Fruit fly (Drosophila melanogaster) whole organism, prepupa: ENCODE data around the gene Axud1.

ENCODE experiments used
- Blimp-1 ChIP-seq: fragments of 200-800 bp; sonication (Bioruptor generic); optimal IDR thresholded peaks from 3 replicates; lab custom pipeline; 2017; ENCODE audit warnings: missing biosample characterization, missing genetic modification characterization, mild to moderate bottlenecking, moderate library complexity, missing genetic modification reagents
- CG10631 ChIP-seq: fragments of 200-800 bp; sonication (Bioruptor generic); optimal IDR thresholded peaks from 2 replicates; lab custom pipeline; 2016; ENCODE audit warnings: missing biosample characterization, missing genetic modification characterization
- CG11294 ChIP-seq: fragments of 200-800 bp; sonication (Bioruptor generic); IDR thresholded peaks from 2 replicates; pipeline ENCODE4 v1.3.6; 2022; ENCODE audit warnings: missing biosample characterization, missing genetic modification characterization
- CG11762 ChIP-seq: fragments of 200-800 bp; sonication (Bioruptor generic); optimal IDR thresholded peaks from 3 replicates; lab custom pipeline; 2016; ENCODE audit warnings: missing biosample characterization, missing genetic modification characterization; ENCODE audit not compliant: insufficient read depth
- CG11902 ChIP-seq: fragments of 200-800 bp; sonication (Bioruptor generic); optimal IDR thresholded peaks from 3 replicates; lab custom pipeline; 2016; ENCODE audit warnings: missing biosample characterization, missing genetic modification characterization
- CG15336 ChIP-seq: fragments of 200-800 bp; sonication (Bioruptor generic); IDR thresholded peaks from 2 replicates; pipeline ENCODE4 v1.3.6; 2022; ENCODE audit warnings: missing biosample characterization, missing genetic modification characterization
- CG1621 ChIP-seq: fragments of 200-800 bp; sonication (Bioruptor generic); optimal IDR thresholded peaks from 3 replicates; lab custom pipeline; 2018; ENCODE audit warnings: missing biosample characterization, mild to moderate bottlenecking, missing genetic modification characterization
- CG3032 ChIP-seq: fragments of 200-800 bp; optimal IDR thresholded peaks from 2 replicates; lab custom pipeline; 2019; ENCODE audit warnings: missing biosample characterization, mild to moderate bottlenecking, missing genetic modification characterization, moderate library complexity
- CG31627 ChIP-seq: fragments of 200-800 bp; sonication (Bioruptor generic); optimal IDR thresholded peaks from 3 replicates; lab custom pipeline; 2016; ENCODE audit warnings: missing biosample characterization, missing genetic modification characterization
- CG32006 ChIP-seq: fragments of 200-800 bp; sonication (Bioruptor generic); optimal IDR thresholded peaks from 3 replicates; lab custom pipeline; 2017; ENCODE audit warnings: missing biosample characterization, mild to moderate bottlenecking, missing genetic modification characterization
- CG3919 ChIP-seq: fragments of 200-800 bp; sonication (Bioruptor generic); optimal IDR thresholded peaks from 3 replicates; lab custom pipeline; 2016; ENCODE audit warnings: missing biosample characterization, missing genetic modification characterization
- CG6163 ChIP-seq: fragments of 200-800 bp; sonication (Bioruptor generic); IDR thresholded peaks from 3 replicates; pipeline ENCODE4 v1.3.6; 2022; ENCODE audit warnings: missing biosample characterization, missing genetic modification characterization
- CG6276 ChIP-seq: fragments of 200-800 bp; sonication (Bioruptor generic); optimal IDR thresholded peaks from 2 replicates; lab custom pipeline; 2017; ENCODE audit warnings: missing biosample characterization, mild to moderate bottlenecking, missing genetic modification characterization
- CG6792 ChIP-seq: fragments of 200-800 bp; sonication (Bioruptor generic); optimal IDR thresholded peaks from 3 replicates; lab custom pipeline; 2016; ENCODE audit warnings: missing biosample characterization, missing genetic modification characterization
- CG6808 ChIP-seq: fragments of 200-800 bp; sonication (Bioruptor generic); optimal IDR thresholded peaks from 3 replicates; lab custom pipeline; 2017; ENCODE audit warnings: missing biosample characterization, missing genetic modification characterization, mild to moderate bottlenecking, moderate library complexity, missing genetic modification reagents
- CG6854 ChIP-seq: fragments of 200-800 bp; sonication (Bioruptor generic); optimal IDR thresholded peaks from 2 replicates; lab custom pipeline; 2017; ENCODE audit warnings: missing biosample characterization, mild to moderate bottlenecking, missing genetic modification characterization
- CG7368 ChIP-seq: fragments of 200-800 bp; sonication (Bioruptor generic); optimal IDR thresholded peaks from 3 replicates; lab custom pipeline; 2016; ENCODE audit warnings: missing biosample characterization, missing genetic modification characterization
- CG8119 ChIP-seq: fragments of 200-800 bp; sonication (Bioruptor generic); IDR thresholded peaks from 3 replicates; pipeline ENCODE4 v1.3.6; 2022; ENCODE audit warnings: missing biosample characterization, missing genetic modification characterization
- CG8319 ChIP-seq: fragments of 200-800 bp; sonication (Bioruptor generic); optimal IDR thresholded peaks from 3 replicates; lab custom pipeline; 2016; ENCODE audit warnings: missing biosample characterization, missing genetic modification characterization
- CG8632 ChIP-seq: fragments of 200-800 bp; sonication (Bioruptor generic); optimal IDR thresholded peaks from 3 replicates; lab custom pipeline; 2016; ENCODE audit warnings: missing biosample characterization, missing genetic modification characterization
- Eip78C ChIP-seq: fragments of 200-800 bp; sonication (Bioruptor generic); peaks from one replicate; lab custom pipeline; 2016; ENCODE audit warnings: missing biosample characterization, missing genetic modification characterization
- Eip93F ChIP-seq: fragments of 200-800 bp; sonication (Bioruptor generic); optimal IDR thresholded peaks from 2 replicates; lab custom pipeline; 2016; ENCODE audit warnings: missing biosample characterization, mild to moderate bottlenecking, missing genetic modification characterization
- Ets96B ChIP-seq: fragments of 200-800 bp; optimal IDR thresholded peaks from 2 replicates; lab custom pipeline; 2019; ENCODE audit warnings: missing biosample characterization, mild to moderate bottlenecking, missing genetic modification characterization, moderate library complexity
- Gug ChIP-seq: fragments of 200-800 bp; sonication (Bioruptor generic); IDR thresholded peaks from 2 replicates; pipeline ENCODE4 v1.3.6; 2022; ENCODE audit warnings: missing biosample characterization, missing genetic modification characterization
- Lpt ChIP-seq: fragments of 200-800 bp; sonication (Bioruptor generic); optimal IDR thresholded peaks from 3 replicates; lab custom pipeline; 2016; ENCODE audit warnings: missing biosample characterization, missing genetic modification characterization
- Met ChIP-seq: fragments of 200-800 bp; sonication (Bioruptor generic); optimal IDR thresholded peaks from 3 replicates; lab custom pipeline; 2016; ENCODE audit warnings: missing biosample characterization, missing genetic modification characterization
- OdsH ChIP-seq: fragments of 200-800 bp; sonication (Bioruptor generic); optimal IDR thresholded peaks from 3 replicates; lab custom pipeline; 2016; ENCODE audit warnings: missing biosample characterization, missing genetic modification characterization
- Smox ChIP-seq: fragments of 200-800 bp; sonication (Bioruptor generic); optimal IDR thresholded peaks from 3 replicates; lab custom pipeline; 2016; ENCODE audit warnings: missing biosample characterization, missing genetic modification characterization
- Sox14 ChIP-seq: fragments of 200-800 bp; sonication (Bioruptor generic); optimal IDR thresholded peaks from 3 replicates; lab custom pipeline; 2016; ENCODE audit warnings: missing biosample characterization, missing genetic modification characterization
- achi ChIP-seq: fragments of 200-800 bp; sonication (Bioruptor generic); optimal IDR thresholded peaks from 3 replicates; lab custom pipeline; 2016; ENCODE audit warnings: missing biosample characterization, missing genetic modification characterization
- acj6 ChIP-seq: fragments of 200-800 bp; sonication (Bioruptor generic); optimal IDR thresholded peaks from 3 replicates; lab custom pipeline; 2016; ENCODE audit warnings: missing biosample characterization, missing genetic modification characterization
- cyc ChIP-seq: fragments of 200-800 bp; sonication (Bioruptor generic); optimal IDR thresholded peaks from 3 replicates; lab custom pipeline; 2016; ENCODE audit warnings: missing biosample characterization, missing genetic modification characterization
- dsx ChIP-seq: fragments of 200-800 bp; optimal IDR thresholded peaks from 3 replicates; lab custom pipeline; 2019; ENCODE audit warnings: missing biosample characterization, mild to moderate bottlenecking, missing genetic modification characterization, moderate library complexity; ENCODE audit not compliant: poor library complexity, severe bottlenecking
- esn ChIP-seq: fragments of 200-800 bp; sonication (Bioruptor generic); optimal IDR thresholded peaks from 2 replicates; lab custom pipeline; 2016; ENCODE audit warnings: missing biosample characterization, mild to moderate bottlenecking, missing genetic modification characterization, moderate library complexity
- fd59A ChIP-seq: fragments of 200-800 bp; sonication (Bioruptor generic); optimal IDR thresholded peaks from 2 replicates; lab custom pipeline; 2017; ENCODE audit warnings: missing biosample characterization, mild to moderate bottlenecking, missing genetic modification characterization, missing genetic modification reagents
- fd85E ChIP-seq: fragments of 200-800 bp; sonication (Bioruptor generic); optimal IDR thresholded peaks from 3 replicates; lab custom pipeline; 2016; ENCODE audit warnings: missing biosample characterization, missing genetic modification characterization
- fkh ChIP-seq: fragments of 200-800 bp; sonication (Bioruptor generic); optimal IDR thresholded peaks from 3 replicates; lab custom pipeline; 2017; ENCODE audit warnings: missing biosample characterization, mild to moderate bottlenecking, missing genetic modification characterization, moderate library complexity
- lz ChIP-seq: fragments of 200-800 bp; sonication (Bioruptor generic); optimal IDR thresholded peaks from 3 replicates; lab custom pipeline; 2016; ENCODE audit warnings: missing biosample characterization, missing genetic modification characterization
- spab ChIP-seq: fragments of 200-800 bp; sonication (Bioruptor generic); optimal IDR thresholded peaks from 2 replicates; lab custom pipeline; 2017; ENCODE audit warnings: missing biosample characterization, mild to moderate bottlenecking, missing genetic modification characterization, missing genetic modification reagents
- svp ChIP-seq: fragments of 200-800 bp; sonication (Bioruptor generic); peaks from one replicate; lab custom pipeline; 2016; ENCODE audit warnings: missing biosample characterization, missing genetic modification characterization
- topi ChIP-seq: fragments of 200-800 bp; sonication (Bioruptor generic); optimal IDR thresholded peaks from 3 replicates; lab custom pipeline; 2016; ENCODE audit warnings: missing biosample characterization, missing genetic modification characterization
- vri ChIP-seq: fragments of 200-800 bp; sonication (Bioruptor generic); optimal IDR thresholded peaks from 3 replicates; lab custom pipeline; 2016; ENCODE audit warnings: missing biosample characterization, mild to moderate bottlenecking, missing genetic modification characterization

The Axud1 gene

DNA sequence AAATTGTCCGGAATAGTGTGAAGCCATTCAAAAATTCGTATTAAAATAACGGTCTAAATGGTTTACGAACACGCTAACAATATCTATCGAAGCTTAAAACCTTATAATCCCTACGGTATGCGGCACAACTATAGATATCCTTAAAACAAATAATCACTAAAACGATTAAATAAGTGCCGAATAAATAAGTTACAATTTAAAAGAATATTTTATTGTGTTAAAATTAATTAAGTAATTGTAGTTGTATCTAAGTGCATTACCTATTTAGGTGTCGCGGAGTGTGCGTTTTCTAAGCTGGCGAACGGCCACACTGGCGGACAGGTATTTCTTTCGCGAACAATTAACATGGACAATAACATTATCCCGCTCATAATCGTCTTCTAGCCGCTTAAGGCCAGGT lies 15.7 kb downstream of the Axud1 start, which contains the start of gene Eogt (continued):
- TF ChIP-seq Blimp-1 (GFP tag; lab: Kevin White, UChicago) = peak; percentile 84
- TF ChIP-seq cyc (GFP tag; lab: Kevin White, UChicago) = peak; percentile 91
- TF ChIP-seq CG11294 (GFP tag; lab: Robert Waterston, UW) = peak; percentile 96
- peak; percentile 96 for TF ChIP-seq CG15336 (GFP tag; lab: Robert Waterston, UW)
- TF ChIP-seq esn (GFP tag; lab: Kevin White, UChicago) = peak; percentile 93
- TF ChIP-seq Met (GFP tag; lab: Kevin White, UChicago) = peak; percentile 91
- peak; percentile 98 for TF ChIP-seq CG6163 (GFP tag; lab: Robert Waterston, UW)
- TF ChIP-seq spab (GFP tag; lab: Kevin White, UChicago) = peak; percentile 89
- TF ChIP-seq acj6 (GFP tag; lab: Kevin White, UChicago) = peak; percentile 95
- peak; percentile 90 for TF ChIP-seq topi (GFP tag; lab: Kevin White, UChicago)
- peak; percentile 79 for TF ChIP-seq CG8319 (GFP tag; lab: Kevin White, UChicago)
- peak; percentile 65 for TF ChIP-seq CG11762 (GFP tag; lab: Kevin White, UChicago)
- peak; percentile 94 for TF ChIP-seq Sox14 (GFP tag; lab: Kevin White, UChicago)
- peak; percentile 97 for TF ChIP-seq svp (GFP tag; lab: Kevin White, UChicago)
- peak; percentile 92 for TF ChIP-seq Smox (GFP tag; lab: Kevin White, UChicago)
- peak; percentile 89 for TF ChIP-seq Lpt (GFP tag; lab: Kevin White, UChicago)
- TF ChIP-seq CG32006 (GFP tag; lab: Kevin White, UChicago) = peak; percentile 95
- peak; percentile 95 for TF ChIP-seq dsx
- TF ChIP-seq achi (GFP tag; lab: Kevin White, UChicago) = peak; percentile 90
- TF ChIP-seq fd59A (GFP tag; lab: Kevin White, UChicago) = peak; percentile 94
- peak; percentile 98 for TF ChIP-seq CG3032
- TF ChIP-seq CG1621 (tag; lab: Kevin White, UChicago) = peak; percentile 97
- TF ChIP-seq CG6276 (GFP tag; lab: Kevin White, UChicago) = peak; percentile 89
- peak; percentile 97 for TF ChIP-seq Ets96B (tag; lab: Kevin White, UChicago)
- TF ChIP-seq CG6792 (GFP tag; lab: Kevin White, UChicago) = peak; percentile 93
- TF ChIP-seq CG31627 (GFP tag; lab: Kevin White, UChicago) = peak; percentile 93
- TF ChIP-seq OdsH (GFP tag; lab: Kevin White, UChicago) = peak; percentile 96
- TF ChIP-seq CG11902 (GFP tag; lab: Kevin White, UChicago) = peak; percentile 93
- peak; percentile 98 for TF ChIP-seq Eip78C (GFP tag; lab: Kevin White, UChicago)
- peak; percentile 88 for TF ChIP-seq CG6808 (GFP tag; lab: Kevin White, UChicago)
- TF ChIP-seq CG8119 (GFP tag; lab: Robert Waterston, UW) = peak; percentile 96
- TF ChIP-seq CG7368 (GFP tag; lab: Kevin White, UChicago) = peak; percentile 84
- TF ChIP-seq CG3919 (GFP tag; lab: Kevin White, UChicago) = peak; percentile 91
- peak; percentile 93 for TF ChIP-seq CG8632 (GFP tag; lab: Kevin White, UChicago)
- peak; percentile 43 for TF ChIP-seq fd85E (GFP tag; lab: Kevin White, UChicago)
- TF ChIP-seq CG10631 (GFP tag; lab: Kevin White, UChicago) = peak; percentile 95
- peak; percentile 95 for TF ChIP-seq lz (GFP tag; lab: Kevin White, UChicago)
- TF ChIP-seq Eip93F (GFP tag; lab: Kevin White, UChicago) = peak; percentile 83
- TF ChIP-seq, all 60 proteins: peak for 58

DNA sequence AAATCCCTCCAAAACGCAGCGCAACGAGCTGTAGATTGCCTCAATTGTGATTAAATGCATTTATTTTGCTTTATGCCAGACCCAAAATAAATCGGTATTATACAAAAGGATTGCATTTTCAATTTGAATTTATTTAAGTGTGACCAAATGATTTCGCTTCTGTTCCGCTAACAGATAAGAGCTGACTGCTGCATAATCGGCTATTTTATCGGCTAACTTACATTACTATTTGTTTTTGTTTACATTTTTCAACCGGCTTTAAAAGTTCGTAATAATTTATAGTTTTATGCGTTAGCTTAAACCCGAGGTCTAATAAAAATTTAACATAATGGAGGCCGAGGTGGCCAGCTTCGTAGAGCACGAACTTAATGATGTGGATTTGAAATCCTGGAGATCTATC lies 17.8 kb downstream of the Axud1 start, which contains the start of gene PIG-Wa:
PIG-Wa (plus strand) TSS at position 232 of the 400 bp plus-strand sequence.
- TF ChIP-seq CG32006 (GFP tag; lab: Kevin White, UChicago) (no peak), Ets96B (tag; lab: Kevin White, UChicago) (no peak), vri (GFP tag; lab: Kevin White, UChicago) (no peak), Blimp-1 (GFP tag; lab: Kevin White, UChicago) (no peak), svp (GFP tag; lab: Kevin White, UChicago) (no peak), fkh (GFP tag; lab: Kevin White, UChicago) (peak; percentile 90), Gug (no peak), Sox14 (GFP tag; lab: Kevin White, UChicago) (peak; percentile 27), CG6854 (GFP tag; lab: Kevin White, UChicago) (no peak), OdsH (GFP tag; lab: Kevin White, UChicago) (no peak), cyc (GFP tag; lab: Kevin White, UChicago) (no peak)
